Worm (Caenorhabditis elegans): ENCODE measurements around the gene pigb-1.

DNA sequence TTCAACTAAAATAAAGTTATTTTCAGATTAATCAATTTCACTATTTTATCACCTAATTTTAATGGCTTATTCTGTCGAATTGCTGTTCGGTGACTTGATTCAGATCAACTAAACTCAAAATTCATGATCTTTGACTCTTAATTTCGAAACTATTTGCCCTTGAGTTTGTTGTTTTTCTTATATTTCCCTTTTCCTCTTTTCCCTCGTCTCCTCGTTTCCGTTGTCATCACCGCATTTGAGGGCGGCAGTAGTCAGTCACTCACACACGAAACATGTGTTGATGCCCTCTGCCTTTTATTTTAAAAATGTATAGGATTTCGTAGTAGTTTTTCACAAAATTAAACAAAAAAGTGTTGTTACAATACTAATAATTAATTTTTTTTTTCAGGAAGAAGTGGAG lies 2.1 kb upstream of the pigb-1 start, which contains the start of gene rnh-1.0:
- TF ChIP-seq zim-3 (tag; optimal IDR thresholded peaks at IDR 0.05) (no peak), dpl-1 (GFP tag; optimal IDR thresholded peaks at IDR 0.05) (no peak), akir-1 (GFP tag; optimal IDR thresholded peaks at IDR 0.05) (no peak), F49E8.2 (tag; optimal IDR thresholded peaks at IDR 0.05; ENCODE audit: insufficient read depth) (no peak), snpc-1.3 (tag; optimal IDR thresholded peaks at IDR 0.05; ENCODE audit: insufficient read depth) (no peak), ceh-40 (GFP tag; IDR thresholded peaks at IDR 0.05) (no peak), Y67H2A.10 (GFP tag; conservative IDR thresholded peaks at IDR 0.05) (no peak), chd-7 (tag; optimal IDR thresholded peaks at IDR 0.05) (no peak), ceh-27 (GFP tag; optimal IDR thresholded peaks at IDR 0.05) (no peak), attf-5 (GFP tag; optimal IDR thresholded peaks at IDR 0.05) (no peak)

Measured in whole organism, young adult.